Fruit fly (Drosophila melanogaster) whole organism, prepupa: Measurements from ENCODE around the gene Ets21C.

Experiments used
- CG16779 ChIP-seq: fragments of 200-800 bp; sonication (Bioruptor generic); optimal IDR thresholded peaks from 3 replicates; lab custom pipeline; 2017; ENCODE audit warnings: missing biosample characterization, mild to moderate bottlenecking, missing genetic modification characterization
- CG32006 ChIP-seq: fragments of 200-800 bp; sonication (Bioruptor generic); optimal IDR thresholded peaks from 3 replicates; lab custom pipeline; 2017; ENCODE audit warnings: missing biosample characterization, mild to moderate bottlenecking, missing genetic modification characterization

- TF ChIP-seq CG16779 (tag; lab: Kevin White, UChicago) = no peak
- no peak for TF ChIP-seq CG32006
These were observed 34.7 kb downstream of the Ets21C start for dm6 chr2L:517911-518619.
